Worm (Caenorhabditis elegans) whole organism, young adult: Measurements from ENCODE around the gene ZK354.7.

Experiments
- F57C9.4 ChIP-seq: sonication (generic microtip); optimal IDR thresholded peaks from 2 replicates; lab custom pipeline; 2017; ENCODE audit warnings: mild to moderate bottlenecking, missing genetic modification characterization, missing compliant biosample characterization
- Y95B8A.8 ChIP-seq: fragments of 200-800 bp; sonication (Bioruptor generic); IDR thresholded peaks from 2 replicates; pipeline ENCODE4 v1.3.6; 2022; ENCODE audit warnings: missing genetic modification reagents, missing genetic modification characterization, missing compliant biosample characterization

ce11 chrIV:5303030-5303429, at the start of gene ZK354.7:
- TF ChIP-seq F57C9.4 (tag; lab: Kevin White, UChicago) (no peak), Y95B8A.8 (GFP tag; lab: Robert Waterston, UW) (no peak)
